Worm (Caenorhabditis elegans) whole organism, L4 larva: ENCODE data around the gene ZK370.4.

Source experiments
- F10B5.3 ChIP-seq: sonication (generic microtip); optimal IDR thresholded peaks from 2 replicates; lab custom pipeline; 2016; ENCODE audit warnings: mild to moderate bottlenecking, missing genetic modification characterization, missing compliant biosample characterization
- F44E2.7 ChIP-seq: fragments of 200-800 bp; sonication (Bioruptor generic); IDR thresholded peaks from 2 replicates; pipeline ENCODE4 v2.1.2; 2022; ENCODE audit warnings: missing genetic modification characterization, missing compliant biosample characterization
- R02D3.7 ChIP-seq: fragments of 150-350 bp; sonication (generic microtip); optimal IDR thresholded peaks from 3 replicates; lab custom pipeline; 2014; ENCODE audit warnings: missing biosample characterization, missing genetic modification characterization
- T20F7.1 ChIP-seq: fragments of 200-800 bp; sonication (Bioruptor generic); optimal IDR thresholded peaks from 2 replicates; lab custom pipeline; 2018; ENCODE audit warnings: mild to moderate bottlenecking, missing genetic modification characterization, missing compliant biosample characterization
- T26A8.4 ChIP-seq: fragments of 200-800 bp; sonication (Bioruptor generic); IDR thresholded peaks from 2 replicates; pipeline ENCODE4 v1.3.6; 2022; ENCODE audit warnings: missing genetic modification characterization, missing compliant biosample characterization
- Y75B8A.6 ChIP-seq: fragments of 200-800 bp; sonication (Bioruptor generic); IDR thresholded peaks from 2 replicates; pipeline ENCODE4 v1.3.6; 2022; ENCODE audit warnings: missing genetic modification reagents, missing genetic modification characterization, missing compliant biosample characterization
- aha-1 ChIP-seq: fragments of 150-350 bp; peaks from one replicate; lab custom pipeline; 2014; ENCODE audit warnings: missing biosample characterization, missing genetic modification characterization
- arid-1 ChIP-seq: fragments of 200-800 bp; sonication (Bioruptor generic); conservative IDR thresholded peaks from 2 replicates; pipeline ENCODE4 v1.3.6; 2022; ENCODE audit warnings: missing genetic modification reagents, missing genetic modification characterization, missing compliant biosample characterization
- ces-1 ChIP-seq: fragments of 150-350 bp; sonication (generic microtip); optimal IDR thresholded peaks from 4 replicates; lab custom pipeline; 2014; ENCODE audit warnings: missing biosample characterization, missing genetic modification reagents, missing genetic modification characterization
- cey-2 ChIP-seq: sonication (generic microtip); optimal IDR thresholded peaks from 3 replicates; lab custom pipeline; 2017; ENCODE audit warnings: missing genetic modification characterization, mild to moderate bottlenecking, missing compliant biosample characterization, antibody characterized with exemption, borderline replicate concordance; ENCODE audit not compliant: insufficient read depth
- daf-16 ChIP-seq, 3 experiments: sonication (generic microtip); optimal IDR thresholded peaks; 2 replicates each; lab custom pipeline; 2016 to 2017; ENCODE audit warnings: missing genetic modification characterization in 3 of 3, missing genetic modification reagents in 3 of 3, mild to moderate bottlenecking in 2 of 3, missing compliant biosample characterization in 2 of 3, missing biosample characterization in 1 of 3, moderate library complexity in 1 of 3
- dmd-6 ChIP-seq: fragments of 200-800 bp; sonication (Bioruptor generic); IDR thresholded peaks from 2 replicates; pipeline ENCODE4 v1.3.6; 2022; ENCODE audit warnings: missing genetic modification reagents, missing genetic modification characterization, missing compliant biosample characterization
- dmd-8 ChIP-seq: fragments of 200-800 bp; sonication (Bioruptor generic); IDR thresholded peaks from 2 replicates; pipeline ENCODE4 v1.3.6; 2022; ENCODE audit warnings: missing genetic modification characterization, missing compliant biosample characterization
- dpl-1 ChIP-seq: fragments of 150-350 bp; optimal IDR thresholded peaks from 2 replicates; lab custom pipeline; 2014; ENCODE audit warnings: missing biosample characterization, missing genetic modification reagents, missing genetic modification characterization
- dve-1 ChIP-seq: sonication (generic microtip); optimal IDR thresholded peaks from 2 replicates; lab custom pipeline; 2017; ENCODE audit warnings: antibody characterized with exemption, mild to moderate bottlenecking, missing genetic modification characterization, missing compliant biosample characterization; ENCODE audit not compliant: insufficient read depth
- egl-43 ChIP-seq: fragments of 200-800 bp; sonication (Bioruptor generic); IDR thresholded peaks from 2 replicates; pipeline ENCODE4 v1.3.6; 2022; ENCODE audit warnings: missing genetic modification reagents, missing genetic modification characterization, missing compliant biosample characterization
- gei-8 ChIP-seq: fragments of 200-800 bp; sonication (Bioruptor generic); optimal IDR thresholded peaks from 2 replicates; lab custom pipeline; 2018; ENCODE audit warnings: mild to moderate bottlenecking, missing genetic modification characterization, missing compliant biosample characterization
- hlh-30 ChIP-seq: sonication (generic microtip); optimal IDR thresholded peaks from 2 replicates; lab custom pipeline; 2017; ENCODE audit warnings: antibody characterized with exemption, mild to moderate bottlenecking, missing genetic modification characterization, missing compliant biosample characterization; ENCODE audit not compliant: insufficient read depth
- hmg-1.1 ChIP-seq: fragments of 200-800 bp; sonication (Bioruptor generic); IDR thresholded peaks from 2 replicates; pipeline ENCODE4 v1.3.6; 2022; ENCODE audit warnings: missing genetic modification reagents, missing genetic modification characterization, missing compliant biosample characterization
- jun-1 ChIP-seq: fragments of 150-350 bp; optimal IDR thresholded peaks from 2 replicates; lab custom pipeline; 2014; ENCODE audit warnings: missing biosample characterization, missing genetic modification reagents, missing genetic modification characterization
- lim-7 ChIP-seq: fragments of 200-800 bp; sonication (Bioruptor generic); IDR thresholded peaks from 2 replicates; pipeline ENCODE4 v1.3.6; 2022; ENCODE audit warnings: missing genetic modification characterization, missing compliant biosample characterization
- lin-1 ChIP-seq: fragments of 200-800 bp; sonication (Bioruptor generic); IDR thresholded peaks from 2 replicates; pipeline ENCODE4 v1.3.6; 2022; ENCODE audit warnings: missing genetic modification reagents, missing genetic modification characterization, missing compliant biosample characterization
- lin-38 ChIP-seq: fragments of 200-800 bp; sonication (Bioruptor generic); IDR thresholded peaks from 2 replicates; pipeline ENCODE4 v1.3.6; 2022; ENCODE audit warnings: missing genetic modification reagents, missing genetic modification characterization, missing compliant biosample characterization
- lsy-2 ChIP-seq, 2 experiments: fragments of 150-350 bp in 1 of 2; sonication (generic microtip) in 1 of 2; optimal IDR thresholded peaks; 2 replicates each; lab custom pipeline; 2014 to 2017; ENCODE audit warnings: missing biosample characterization in 2 of 2, missing genetic modification characterization in 2 of 2
- mdl-1 ChIP-seq, 2 experiments: fragments of 150-350 bp in 1 of 2; sonication (generic microtip) in 1 of 2; optimal IDR thresholded peaks; 2 replicates each; lab custom pipeline; 2014 to 2017; ENCODE audit warnings: missing biosample characterization in 2 of 2, missing genetic modification characterization in 2 of 2
- mep-1 ChIP-seq: fragments of 150-350 bp; sonication (generic microtip); optimal IDR thresholded peaks from 3 replicates; lab custom pipeline; 2014; ENCODE audit warnings: missing biosample characterization, missing genetic modification characterization
- mes-2 ChIP-seq: sonication (generic microtip); optimal IDR thresholded peaks from 2 replicates; lab custom pipeline; 2016; ENCODE audit warnings: missing genotype, mild to moderate bottlenecking, missing genetic modification characterization, missing compliant biosample characterization; ENCODE audit not compliant: poor library complexity, severe bottlenecking
- nhr-10 ChIP-seq: fragments of 150-350 bp; optimal IDR thresholded peaks from 2 replicates; lab custom pipeline; 2014; ENCODE audit warnings: missing biosample characterization, missing genetic modification characterization
- nhr-102 ChIP-seq: sonication (generic microtip); optimal IDR thresholded peaks from 2 replicates; lab custom pipeline; 2016; ENCODE audit warnings: mild to moderate bottlenecking, missing genetic modification characterization, moderate library complexity, missing compliant biosample characterization
- nhr-28 ChIP-seq: fragments of 150-350 bp; optimal IDR thresholded peaks from 2 replicates; lab custom pipeline; 2014; ENCODE audit warnings: missing biosample characterization, missing genetic modification characterization
- nhr-41 ChIP-seq: fragments of 200-800 bp; sonication (Bioruptor generic); IDR thresholded peaks from 2 replicates; pipeline ENCODE4 v1.3.6; 2022; ENCODE audit warnings: missing genetic modification reagents, missing genetic modification characterization, missing compliant biosample characterization
- nhr-48 ChIP-seq: sonication (generic microtip); optimal IDR thresholded peaks from 2 replicates; lab custom pipeline; 2016; ENCODE audit warnings: mild to moderate bottlenecking, missing genetic modification characterization, missing compliant biosample characterization
- nhr-77 ChIP-seq: fragments of 150-350 bp; optimal IDR thresholded peaks from 2 replicates; lab custom pipeline; 2014; ENCODE audit warnings: missing biosample characterization, missing genetic modification characterization
- pha-4 ChIP-seq, 2 experiments: fragments of 150-350 bp in 1 of 2; fragments of 200-800 bp in 1 of 2; sonication (Bioruptor generic) in 1 of 2; IDR thresholded peaks in 1 of 2; optimal IDR thresholded peaks in 1 of 2; 2 replicates each; pipeline versions ENCODE4 v1.3.6 to Lab custom; 2014 to 2022; ENCODE audit warnings: missing genetic modification characterization in 2 of 2, missing genetic modification reagents in 2 of 2, missing biosample characterization in 1 of 2, missing compliant biosample characterization in 1 of 2
- php-3 ChIP-seq: fragments of 200-800 bp; sonication (Bioruptor generic); IDR thresholded peaks from 2 replicates; pipeline ENCODE4 v1.3.6; 2022; ENCODE audit warnings: missing genetic modification reagents, missing genetic modification characterization, missing compliant biosample characterization
- pqm-1 ChIP-seq: sonication (generic microtip); optimal IDR thresholded peaks from 2 replicates; lab custom pipeline; 2017; ENCODE audit warnings: missing biosample characterization, missing genetic modification characterization
- set-16 ChIP-seq: fragments of 200-800 bp; sonication (Bioruptor generic); IDR thresholded peaks from 2 replicates; pipeline ENCODE4 v1.3.6; 2022; ENCODE audit warnings: missing genetic modification reagents, missing genetic modification characterization, missing compliant biosample characterization
- skn-1 ChIP-seq: fragments of 150-350 bp; optimal IDR thresholded peaks from 2 replicates; lab custom pipeline; 2014; ENCODE audit warnings: missing biosample characterization, missing genetic modification characterization
- spr-1 ChIP-seq: sonication (generic microtip); optimal IDR thresholded peaks from 2 replicates; lab custom pipeline; 2016; ENCODE audit warnings: mild to moderate bottlenecking, missing genetic modification characterization, missing compliant biosample characterization
- tag-97 ChIP-seq: fragments of 200-800 bp; sonication (Bioruptor generic); IDR thresholded peaks from 2 replicates; pipeline ENCODE4 v1.3.6; 2022; ENCODE audit warnings: missing genetic modification characterization, missing compliant biosample characterization
- tra-1 ChIP-seq: fragments of 200-800 bp; sonication (Bioruptor generic); IDR thresholded peaks from 2 replicates; pipeline ENCODE4 v1.3.6; 2022; ENCODE audit warnings: missing genetic modification reagents, missing genetic modification characterization, missing compliant biosample characterization
- unc-130 ChIP-seq: sonication (generic microtip); optimal IDR thresholded peaks from 2 replicates; lab custom pipeline; 2016; ENCODE audit warnings: missing genetic modification reagents, missing genetic modification characterization, missing compliant biosample characterization
- unc-39 ChIP-seq: sonication (generic microtip); optimal IDR thresholded peaks from 2 replicates; lab custom pipeline; 2017; ENCODE audit warnings: missing biosample characterization, missing genetic modification characterization
- vab-7 ChIP-seq: fragments of 200-800 bp; sonication (Bioruptor generic); IDR thresholded peaks from 2 replicates; pipeline ENCODE4 v1.3.6; 2022; ENCODE audit warnings: missing genetic modification reagents, missing genetic modification characterization, missing compliant biosample characterization
- zag-1 ChIP-seq: fragments of 150-350 bp; optimal IDR thresholded peaks from 2 replicates; lab custom pipeline; 2014; ENCODE audit warnings: missing biosample characterization, missing genetic modification characterization
- zfp-2 ChIP-seq: sonication (generic microtip); optimal IDR thresholded peaks from 2 replicates; lab custom pipeline; 2016; ENCODE audit warnings: mild to moderate bottlenecking, missing genetic modification characterization, missing compliant biosample characterization
- zfp-3 ChIP-seq: fragments of 200-800 bp; sonication (Bioruptor generic); conservative IDR thresholded peaks from 2 replicates; pipeline ENCODE4 v1.3.6; 2022; ENCODE audit warnings: missing genetic modification reagents, missing genetic modification characterization, missing compliant biosample characterization
- zip-11 ChIP-seq: fragments of 200-800 bp; sonication (Bioruptor generic); IDR thresholded peaks from 2 replicates; pipeline ENCODE4 v1.3.6; 2022; ENCODE audit warnings: missing genetic modification characterization, missing compliant biosample characterization
- zip-2 ChIP-seq: fragments of 150-350 bp; optimal IDR thresholded peaks from 2 replicates; lab custom pipeline; 2014; ENCODE audit warnings: missing biosample characterization, missing genetic modification characterization
- ztf-7 ChIP-seq: fragments of 150-350 bp; optimal IDR thresholded peaks from 2 replicates; lab custom pipeline; 2014; ENCODE audit warnings: missing biosample characterization, missing genetic modification characterization

ZK370.4 gene

DNA sequence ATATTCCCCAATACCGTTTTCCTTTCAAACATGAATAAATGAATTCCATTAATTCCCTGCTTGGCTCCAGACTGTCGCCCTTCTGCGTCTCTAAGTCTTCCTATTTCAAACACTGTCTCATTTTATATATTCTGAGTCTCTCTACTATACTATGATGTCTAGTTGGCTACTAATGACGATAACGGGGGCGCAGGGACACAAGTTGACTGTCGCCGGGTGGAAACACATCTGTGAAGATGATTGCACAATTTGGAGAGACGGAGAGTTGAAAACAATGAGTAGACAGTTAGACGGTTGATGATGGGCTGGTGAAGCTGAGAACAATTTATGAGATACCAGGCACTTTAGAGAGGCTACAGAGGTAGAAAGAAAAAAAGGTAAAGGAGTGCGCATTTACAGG is 18.3 kb upstream of the ZK370.4 start, which contains the start of gene sma-2:
Gene sma-2 (plus strand): TSS at position 194 of the 400 bp plus-strand sequence.
- TF ChIP-seq dpl-1 (GFP tag; lab: Kevin White, UChicago) (peak; percentile 39), hlh-30 (tag; lab: Kevin White, UChicago) (peak; percentile 56), nhr-41 (GFP tag; lab: Robert Waterston, UW) (0 out of 2 replicates have a peak, but pooled peaks have one; percentile 44), T20F7.1 (GFP tag; lab: Kevin White, UChicago) (peak; percentile 75), nhr-102 (tag; lab: Kevin White, UChicago) (peak; percentile 53), T26A8.4 (GFP tag; lab: Robert Waterston, UW) (peak; percentile 53; the same call in 1 of the 2 replicates), lim-7 (GFP tag; lab: Robert Waterston, UW) (no peak), tag-97 (GFP tag; lab: Robert Waterston, UW) (no peak), F44E2.7 (GFP tag; lab: Robert Waterston, UW) (no peak), egl-43 (GFP tag; lab: Robert Waterston, UW) (no peak), hmg-1.1 (peak; percentile 59), mep-1 (peak; percentile 78), daf-16 (GFP tag; optimal IDR thresholded peaks at IDR 0.05; lab: Kevin White, UChicago) (peak in 1 of 2 experiments; percentile 74), daf-16 (tag; optimal IDR thresholded peaks at IDR 0.05; lab: Kevin White, UChicago) (peak; percentile 95), mes-2 (tag; lab: Kevin White, UChicago) (peak; percentile 73), php-3 (peak; percentile 87), zfp-2 (tag; lab: Kevin White, UChicago) (no peak), pha-4 (GFP tag; IDR thresholded peaks at IDR 0.05; lab: Robert Waterston, UW) (peak; percentile 20; the same call in 1 of the 2 replicates), pha-4 (tag; optimal IDR thresholded peaks at IDR 0.05; lab: Kevin White, UChicago) (no peak), skn-1 (no peak), spr-1 (tag; lab: Kevin White, UChicago) (peak; percentile 19), dve-1 (peak; percentile 98), unc-39 (no peak), unc-130 (GFP tag; lab: Kevin White, UChicago) (no peak), aha-1 (tag; lab: Kevin White, UChicago) (peak; percentile 60), nhr-10 (tag; lab: Kevin White, UChicago) (peak; percentile 42), nhr-48 (tag; lab: Kevin White, UChicago) (peak; percentile 84), Y75B8A.6 (GFP tag; lab: Robert Waterston, UW) (no peak), mdl-1 (tag; optimal IDR thresholded peaks at IDR 0.05; lab: Kevin White, UChicago) (peak in 1 of 2 experiments; percentile 68), zag-1 (tag; lab: Kevin White, UChicago) (no peak), cey-2 (tag; lab: Kevin White, UChicago) (peak; percentile 25), arid-1 (GFP tag; lab: Robert Waterston, UW) (no peak), nhr-77 (peak; percentile 79), R02D3.7 (no peak), zip-11 (GFP tag; lab: Robert Waterston, UW) (no peak), dmd-8 (no peak), gei-8 (GFP tag; lab: Kevin White, UChicago) (peak; percentile 10), ces-1 (no peak), F10B5.3 (no peak), nhr-28 (peak; percentile 94), zfp-3 (no peak), lsy-2 (tag; optimal IDR thresholded peaks at IDR 0.05; lab: Kevin White, UChicago) (peak in 1 of 2 experiments; percentile 54), jun-1 (tag; lab: Kevin White, UChicago) (no peak), set-16 (no peak), dmd-6 (GFP tag; lab: Robert Waterston, UW) (peak; percentile 92), ztf-7 (tag; lab: Kevin White, UChicago) (peak; percentile 27), tra-1 (GFP tag; lab: Robert Waterston, UW) (peak; percentile 66), zip-2 (peak; percentile 40), vab-7 (GFP tag; lab: Robert Waterston, UW) (no peak), lin-38 (GFP tag; lab: Robert Waterston, UW) (peak; percentile 32; the same call in 1 of the 2 replicates), pqm-1 (tag; lab: Kevin White, UChicago) (peak; percentile 39), lin-1 (peak; percentile 80)
